Worm (Caenorhabditis elegans): ENCODE measurements around the gene T05A7.12.

Gene T05A7.12

DNA sequence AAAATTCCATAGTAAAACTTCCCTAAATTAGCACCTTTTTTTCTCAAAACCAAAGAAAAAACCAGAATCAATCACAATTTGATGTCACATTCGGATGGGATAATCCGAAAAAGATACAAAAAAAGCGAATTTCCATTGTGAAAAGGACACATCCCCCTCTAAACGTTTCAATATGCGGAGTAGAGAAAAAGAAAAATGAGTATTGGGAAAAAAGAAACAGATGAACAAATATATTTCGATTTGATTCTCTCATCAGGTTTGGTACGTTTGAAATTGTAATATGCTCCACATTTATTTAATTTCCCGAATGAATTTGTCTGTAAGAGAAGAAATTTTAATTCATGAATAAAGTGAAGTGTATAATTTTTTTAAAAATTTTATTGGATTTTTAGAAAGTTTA is 4.8 kb downstream of the T05A7.12 start:
- no peak for TF ChIP-seq hmg-1.2 (GFP tag; IDR thresholded peaks at IDR 0.05)
- no peak for TF ChIP-seq hrde-1 (tag; optimal IDR thresholded peaks at IDR 0.05; ENCODE audit: borderline replicate concordance)
- TF ChIP-seq akir-1 (GFP tag; optimal IDR thresholded peaks at IDR 0.05): no peak
- no peak for TF ChIP-seq madf-10 (tag; optimal IDR thresholded peaks at IDR 0.05)
- TF ChIP-seq Y67H2A.10 (GFP tag; conservative IDR thresholded peaks at IDR 0.05): no peak
- TF ChIP-seq hlh-12 (tag; optimal IDR thresholded peaks at IDR 0.05): no peak
- TF ChIP-seq C06A6.2 (GFP tag; conservative IDR thresholded peaks at IDR 0.05): no peak
- no peak for TF ChIP-seq F33H1.4 (GFP tag; IDR thresholded peaks at IDR 0.05)
- TF ChIP-seq K11D2.4 (GFP tag; IDR thresholded peaks at IDR 0.05): no peak
- no peak for TF ChIP-seq sptf-2 (GFP tag; optimal IDR thresholded peaks at IDR 0.05)
- no peak for TF ChIP-seq D2030.7 (GFP tag; IDR thresholded peaks at IDR 0.05)
- no peak for TF ChIP-seq mxl-1 (tag; optimal IDR thresholded peaks at IDR 0.05)
- no peak for TF ChIP-seq madf-3 (GFP tag; IDR thresholded peaks at IDR 0.05)
- no peak for TF ChIP-seq hlh-26 (GFP tag; conservative IDR thresholded peaks at IDR 0.05)
- TF ChIP-seq aptf-3 (GFP tag; IDR thresholded peaks at IDR 0.05): no peak
- TF ChIP-seq lsy-27 (tag; optimal IDR thresholded peaks at IDR 0.05; ENCODE audit: borderline replicate concordance, insufficient read depth): no peak
- no peak for TF ChIP-seq ekl-4 (GFP tag; IDR thresholded peaks at IDR 0.05)
- TF ChIP-seq snpc-1.1 (tag; optimal IDR thresholded peaks at IDR 0.05; ENCODE audit: insufficient read depth): no peak
- no peak for TF ChIP-seq sdz-38 (tag; optimal IDR thresholded peaks at IDR 0.05)

ce11 chrII:4657370-4657769 is 5.7 kb downstream of the T05A7.12 start:
- no peak for TF ChIP-seq gei-17 (GFP tag; optimal IDR thresholded peaks at IDR 0.05)

- TF ChIP-seq snpc-1.3 (tag; optimal IDR thresholded peaks at IDR 0.05; ENCODE audit: insufficient read depth) (no peak), lir-1 (GFP tag; conservative IDR thresholded peaks at IDR 0.05) (no peak), zfh-2 (GFP tag; conservative IDR thresholded peaks at IDR 0.05) (no peak), Y79H2A.3 (GFP tag; conservative IDR thresholded peaks at IDR 0.05) (no peak)
These were observed 7.3 kb downstream of the T05A7.12 start, which contains the start of gene fut-6 for ce11 chrII:4655834-4656233. fut-6 (minus strand) TSS chrII:4655934.

- TF ChIP-seq zim-3 (tag; optimal IDR thresholded peaks at IDR 0.05) (no peak), xnd-1 (tag; optimal IDR thresholded peaks at IDR 0.05) (no peak), sptf-2 (GFP tag; optimal IDR thresholded peaks at IDR 0.05) (no peak), ekl-4 (GFP tag; IDR thresholded peaks at IDR 0.05) (no peak), ceh-79 (tag; optimal IDR thresholded peaks at IDR 0.05) (no peak), F55B11.4 (tag; optimal IDR thresholded peaks at IDR 0.05; ENCODE audit: borderline replicate concordance, insufficient read depth) (no peak), madf-10 (tag; optimal IDR thresholded peaks at IDR 0.05) (no peak)
These were observed 13.0 kb downstream of the T05A7.12 start for ce11 chrII:4650072-4650471.

ce11 chrII:4648785-4649184 is 14.3 kb downstream of the T05A7.12 start, which contains the start of gene lgc-27:
lgc-27 (plus strand) TSS chrII:4649085.
- TF ChIP-seq nfya-1 (tag; optimal IDR thresholded peaks at IDR 0.05; ENCODE audit: borderline replicate concordance, insufficient read depth) (no peak), madf-3 (GFP tag; IDR thresholded peaks at IDR 0.05) (0 out of 2 replicates have a peak, but pooled peaks have one; percentile 8), Y56A3A.18 (GFP tag; IDR thresholded peaks at IDR 0.05) (no peak), rec-8 (tag; optimal IDR thresholded peaks at IDR 0.05) (no peak), F52B5.7 (tag; optimal IDR thresholded peaks at IDR 0.05) (no peak)
